Fruit fly (Drosophila melanogaster) whole organism, embryonic: ENCODE results near the gene Vlet.

Experiments
- Blimp-1 ChIP-seq: fragments of 200-800 bp; sonication (Bioruptor generic); optimal IDR thresholded peaks from 3 replicates; lab custom pipeline; 2018; ENCODE audit warnings: missing biosample characterization, missing genetic modification characterization, mild to moderate bottlenecking, moderate library complexity, missing genetic modification reagents
- CG10209 ChIP-seq: fragments of 200-800 bp; sonication (Bioruptor generic); optimal IDR thresholded peaks from 3 replicates; lab custom pipeline; 2017; ENCODE audit warnings: missing biosample characterization, mild to moderate bottlenecking, missing genetic modification characterization, missing genetic modification reagents
- CG10321 ChIP-seq: fragments of 200-800 bp; sonication (Bioruptor generic); IDR thresholded peaks from 2 replicates; pipeline ENCODE4 v1.3.6; 2022; ENCODE audit warnings: missing biosample characterization, missing genetic modification characterization
- CG11696 ChIP-seq: fragments of 200-800 bp; sonication (Bioruptor generic); IDR thresholded peaks from 2 replicates; pipeline ENCODE4 v1.3.6; 2022; ENCODE audit warnings: missing biosample characterization, missing genetic modification characterization
- CG13624 ChIP-seq: fragments of 200-800 bp; sonication (Bioruptor generic); optimal IDR thresholded peaks from 2 replicates; lab custom pipeline; 2016; ENCODE audit warnings: missing biosample characterization, missing genetic modification characterization
- CG13775 ChIP-seq: fragments of 200-800 bp; sonication (Bioruptor generic); optimal IDR thresholded peaks from 3 replicates; lab custom pipeline; 2017; ENCODE audit warnings: missing biosample characterization, mild to moderate bottlenecking, missing genetic modification characterization
- CG14965 ChIP-seq: fragments of 200-800 bp; sonication (Bioruptor generic); optimal IDR thresholded peaks from 2 replicates; lab custom pipeline; 2016; ENCODE audit warnings: missing biosample characterization, missing genetic modification characterization, borderline replicate concordance
- CG15011 ChIP-seq: fragments of 200-800 bp; sonication (Bioruptor generic); optimal IDR thresholded peaks from 3 replicates; lab custom pipeline; 2018; ENCODE audit warnings: missing biosample characterization, mild to moderate bottlenecking, missing genetic modification characterization
- CG16779 ChIP-seq: fragments of 200-800 bp; sonication (Bioruptor generic); IDR thresholded peaks from 2 replicates; pipeline ENCODE4 v1.3.6; 2022; ENCODE audit warnings: missing biosample characterization, missing genetic modification characterization
- CG17385 ChIP-seq: fragments of 200-800 bp; sonication (Bioruptor generic); optimal IDR thresholded peaks from 3 replicates; lab custom pipeline; 2018; ENCODE audit warnings: missing biosample characterization, mild to moderate bottlenecking, missing genetic modification characterization
- CG17802 ChIP-seq: fragments of 200-800 bp; sonication (Bioruptor generic); optimal IDR thresholded peaks from 2 replicates; lab custom pipeline; 2018; ENCODE audit warnings: missing biosample characterization, mild to moderate bottlenecking, missing genetic modification characterization, moderate library complexity
- CG18476 ChIP-seq: fragments of 200-800 bp; sonication (Bioruptor generic); optimal IDR thresholded peaks from 2 replicates; lab custom pipeline; 2016; ENCODE audit warnings: missing biosample characterization, mild to moderate bottlenecking, missing genetic modification characterization
- CG18599 ChIP-seq: fragments of 200-800 bp; sonication (Bioruptor generic); optimal IDR thresholded peaks from 3 replicates; lab custom pipeline; 2017; ENCODE audit warnings: missing biosample characterization, missing genetic modification characterization, mild to moderate bottlenecking, moderate library complexity, missing genetic modification reagents
- CG2712 ChIP-seq: fragments of 200-800 bp; optimal IDR thresholded peaks from 3 replicates; lab custom pipeline; 2019; ENCODE audit warnings: missing biosample characterization, mild to moderate bottlenecking, missing genetic modification characterization, moderate library complexity
- CG32767 ChIP-seq: fragments of 200-800 bp; sonication (Bioruptor generic); IDR thresholded peaks from 2 replicates; pipeline ENCODE4 v1.3.6; 2022; ENCODE audit warnings: missing biosample characterization, missing genetic modification characterization
- CG33557 ChIP-seq: fragments of 200-800 bp; sonication (Bioruptor generic); optimal IDR thresholded peaks from 2 replicates; lab custom pipeline; 2019; ENCODE audit warnings: missing biosample characterization, mild to moderate bottlenecking, missing genetic modification characterization, moderate library complexity
- CG5245 ChIP-seq: fragments of 200-800 bp; sonication (Bioruptor generic); optimal IDR thresholded peaks from 3 replicates; lab custom pipeline; 2016; ENCODE audit warnings: missing biosample characterization, missing genetic modification characterization
- CG6175 ChIP-seq: fragments of 200-800 bp; sonication (Bioruptor generic); IDR thresholded peaks from 3 replicates; pipeline ENCODE4 v1.3.6; 2022; ENCODE audit warnings: missing biosample characterization, missing genetic modification characterization
- CG6813 ChIP-seq: fragments of 200-800 bp; sonication (Bioruptor generic); optimal IDR thresholded peaks from 2 replicates; lab custom pipeline; 2017; ENCODE audit warnings: missing biosample characterization, missing genetic modification characterization, mild to moderate bottlenecking, moderate library complexity, missing genetic modification reagents
- CG7357 ChIP-seq: fragments of 200-800 bp; sonication (Bioruptor generic); IDR thresholded peaks from 3 replicates; pipeline ENCODE4 v1.3.6; 2022; ENCODE audit warnings: missing biosample characterization, missing genetic modification characterization
- CG8765 ChIP-seq: fragments of 200-800 bp; sonication (Bioruptor generic); IDR thresholded peaks from 2 replicates; pipeline ENCODE4 v1.3.6; 2022; ENCODE audit warnings: missing biosample characterization, missing genetic modification characterization
- Camta ChIP-seq: fragments of 200-800 bp; sonication (Bioruptor generic); optimal IDR thresholded peaks from 2 replicates; lab custom pipeline; 2016; ENCODE audit warnings: missing biosample characterization, missing genetic modification characterization
- Dek ChIP-seq: fragments of 200-800 bp; sonication (Bioruptor generic); optimal IDR thresholded peaks from 3 replicates; lab custom pipeline; 2019; ENCODE audit warnings: missing biosample characterization, mild to moderate bottlenecking, missing genetic modification characterization, moderate library complexity
- Hr78 ChIP-seq, 2 experiments: fragments of 200-800 bp in 1 of 2; fragments of >200 bp in 1 of 2; sonication (Bioruptor generic) in 1 of 2; optimal IDR thresholded peaks; 2 replicates each; lab custom pipeline; 2017 to 2019; ENCODE audit warnings: missing biosample characterization in 2 of 2, missing genetic modification characterization in 2 of 2, mild to moderate bottlenecking in 1 of 2, moderate library complexity in 1 of 2
- Jarid2 ChIP-seq: fragments of 200-800 bp; sonication (Bioruptor generic); optimal IDR thresholded peaks from 3 replicates; lab custom pipeline; 2017; ENCODE audit warnings: mild to moderate bottlenecking, missing biosample characterization, missing genetic modification reagents, missing genetic modification characterization
- Lim3 ChIP-seq: fragments of 200-800 bp; sonication (Bioruptor generic); IDR thresholded peaks from 2 replicates; pipeline ENCODE4 v1.3.6; 2022; ENCODE audit warnings: missing biosample characterization, missing genetic modification characterization
- NC2α ChIP-seq: fragments of 200-800 bp; sonication (Bioruptor generic); optimal IDR thresholded peaks from 2 replicates; lab custom pipeline; 2016; ENCODE audit warnings: missing biosample characterization, missing genetic modification characterization
- NC2β ChIP-seq: fragments of 200-800 bp; sonication (Bioruptor generic); optimal IDR thresholded peaks from 2 replicates; lab custom pipeline; 2016; ENCODE audit warnings: missing biosample characterization, missing genetic modification characterization
- NK7.1 ChIP-seq: fragments of 200-800 bp; sonication (Bioruptor generic); optimal IDR thresholded peaks from 3 replicates; lab custom pipeline; 2016; ENCODE audit warnings: missing biosample characterization, missing genetic modification characterization
- Nf-YB ChIP-seq: fragments of 200-800 bp; sonication (Bioruptor generic); optimal IDR thresholded peaks from 3 replicates; lab custom pipeline; 2019; ENCODE audit warnings: missing biosample characterization, mild to moderate bottlenecking, missing genetic modification characterization, moderate library complexity
- al ChIP-seq: fragments of 200-800 bp; sonication (Bioruptor generic); IDR thresholded peaks from 2 replicates; pipeline ENCODE4 v1.3.6; 2022; ENCODE audit warnings: missing biosample characterization, missing genetic modification characterization
- bbx ChIP-seq: fragments of 200-800 bp; sonication (Bioruptor generic); IDR thresholded peaks from 2 replicates; pipeline ENCODE4 v1.3.6; 2022; ENCODE audit warnings: missing biosample characterization, missing genetic modification characterization; ENCODE audit not compliant: partially characterized antibody
- cad ChIP-seq: fragments of >200 bp; optimal IDR thresholded peaks from 2 replicates; lab custom pipeline; 2017; ENCODE audit warnings: missing biosample characterization, missing genetic modification characterization
- cg ChIP-seq: fragments of 200-800 bp; sonication (Bioruptor generic); optimal IDR thresholded peaks from 3 replicates; lab custom pipeline; 2019; ENCODE audit warnings: missing biosample characterization, mild to moderate bottlenecking, missing genetic modification characterization, moderate library complexity
- da ChIP-seq: fragments of 200-800 bp; sonication (Bioruptor generic); optimal IDR thresholded peaks from 2 replicates; lab custom pipeline; 2016; ENCODE audit warnings: missing biosample characterization, missing genetic modification characterization
- gfzf ChIP-seq: fragments of 200-800 bp; sonication (Bioruptor generic); optimal IDR thresholded peaks from 2 replicates; lab custom pipeline; 2016; ENCODE audit warnings: missing biosample characterization, mild to moderate bottlenecking, missing genetic modification characterization, moderate library complexity
- mld ChIP-seq: fragments of 200-800 bp; sonication (Bioruptor generic); IDR thresholded peaks from 3 replicates; pipeline ENCODE4 v1.3.6; 2022; ENCODE audit warnings: missing biosample characterization, missing genetic modification characterization; ENCODE audit not compliant: partially characterized antibody
- nerfin-1 ChIP-seq: fragments of 200-800 bp; sonication (Bioruptor generic); optimal IDR thresholded peaks from 3 replicates; lab custom pipeline; 2019; ENCODE audit warnings: missing biosample characterization, mild to moderate bottlenecking, missing genetic modification characterization, moderate library complexity
- nom ChIP-seq: fragments of 200-800 bp; sonication (Bioruptor generic); optimal IDR thresholded peaks from 2 replicates; lab custom pipeline; 2017; ENCODE audit warnings: missing biosample characterization, missing genetic modification characterization, mild to moderate bottlenecking, moderate library complexity, missing genetic modification reagents
- onecut ChIP-seq: fragments of 200-800 bp; sonication (Bioruptor generic); IDR thresholded peaks from 2 replicates; pipeline ENCODE4 v1.3.6; 2022; ENCODE audit warnings: missing biosample characterization, missing genetic modification characterization
- p53 ChIP-seq: fragments of 200-800 bp; sonication (Bioruptor generic); optimal IDR thresholded peaks from 2 replicates; lab custom pipeline; 2016; ENCODE audit warnings: missing biosample characterization, missing genetic modification characterization
- peb ChIP-seq: fragments of 200-800 bp; sonication (Bioruptor generic); IDR thresholded peaks from 2 replicates; pipeline ENCODE4 v1.3.6; 2022; ENCODE audit warnings: missing biosample characterization, missing genetic modification characterization
- phol ChIP-seq: fragments of 200-800 bp; sonication (Bioruptor generic); optimal IDR thresholded peaks from 3 replicates; lab custom pipeline; 2018; ENCODE audit warnings: missing biosample characterization, mild to moderate bottlenecking, missing genetic modification characterization, moderate library complexity
- pita ChIP-seq: fragments of 200-800 bp; sonication (Bioruptor generic); optimal IDR thresholded peaks from 2 replicates; lab custom pipeline; 2017; ENCODE audit warnings: missing biosample characterization, mild to moderate bottlenecking, missing genetic modification characterization
- pros ChIP-seq: fragments of 200-800 bp; sonication (Bioruptor generic); optimal IDR thresholded peaks from 3 replicates; lab custom pipeline; 2019; ENCODE audit warnings: missing biosample characterization, mild to moderate bottlenecking, missing genetic modification characterization, moderate library complexity
- sr ChIP-seq: fragments of 200-800 bp; sonication (Bioruptor generic); IDR thresholded peaks from 3 replicates; pipeline ENCODE4 v1.3.6; 2022; ENCODE audit warnings: missing biosample characterization, missing genetic modification characterization
- trh ChIP-seq: fragments of 200-800 bp; sonication (Bioruptor generic); optimal IDR thresholded peaks from 2 replicates; lab custom pipeline; 2016; ENCODE audit warnings: missing biosample characterization, missing genetic modification characterization
- vvl ChIP-seq: fragments of 200-800 bp; sonication (Bioruptor generic); IDR thresholded peaks from 2 replicates; pipeline ENCODE4 v1.3.6; 2022; ENCODE audit warnings: missing biosample characterization, missing genetic modification characterization
- wdn ChIP-seq: fragments of 200-800 bp; sonication (Bioruptor generic); IDR thresholded peaks from 2 replicates; pipeline ENCODE4 v1.3.6; 2022; ENCODE audit warnings: missing biosample characterization, missing genetic modification characterization
- wor ChIP-seq: fragments of 200-800 bp; sonication (Bioruptor generic); IDR thresholded peaks from 2 replicates; pipeline ENCODE4 v1.3.6; 2022; ENCODE audit warnings: missing biosample characterization, missing genetic modification characterization
- zfh2 ChIP-seq: fragments of 200-800 bp; sonication (Bioruptor generic); optimal IDR thresholded peaks from 2 replicates; lab custom pipeline; 2016; ENCODE audit warnings: missing biosample characterization, missing genetic modification characterization

The Vlet gene

dm6 chrX:11659080-11659479 lies 19.3 kb downstream of the Vlet start (continued):
- peak; percentile 52; the same call in 1 of the 2 replicates for TF ChIP-seq peb (GFP tag; lab: Robert Waterston, UW)
- TF ChIP-seq zfh2 (GFP tag; lab: Kevin White, UChicago), result no peak
- no peak for TF ChIP-seq CG16779 (GFP tag; lab: Robert Waterston, UW)
- no peak for TF ChIP-seq cg (GFP tag; lab: Kevin White, UChicago)
- peak; percentile 62 for TF ChIP-seq Blimp-1
- TF ChIP-seq CG18476 (GFP tag; lab: Kevin White, UChicago), result no peak
- peak; percentile 45; the same call in 1 of the 3 replicates for TF ChIP-seq CG7357 (GFP tag; lab: Robert Waterston, UW)
- no peak for TF ChIP-seq wdn (GFP tag; lab: Robert Waterston, UW)
- TF ChIP-seq cad (GFP tag; lab: Kevin White, UChicago), result no peak
- no peak for TF ChIP-seq CG6175 (GFP tag; lab: Robert Waterston, UW)
- peak; percentile 53 for TF ChIP-seq nerfin-1 (tag; lab: Kevin White, UChicago)
- TF ChIP-seq pita (GFP tag; lab: Kevin White, UChicago), result no peak
- no peak for TF ChIP-seq trh (GFP tag; lab: Kevin White, UChicago)
- TF ChIP-seq NC2β, result no peak
- TF ChIP-seq CG2712 (tag; lab: Kevin White, UChicago), result peak; percentile 60
- no peak for TF ChIP-seq CG14965 (GFP tag; lab: Kevin White, UChicago)
- peak in 1 of 2 experiments; percentile 42 for TF ChIP-seq Hr78 (GFP tag; optimal IDR thresholded peaks at IDR 0.05; lab: Kevin White, UChicago)
- no peak for TF ChIP-seq gfzf (GFP tag; lab: Kevin White, UChicago)
- TF ChIP-seq Dek (tag; lab: Kevin White, UChicago), result no peak
- no peak for TF ChIP-seq pros (GFP tag; lab: Kevin White, UChicago)
- TF ChIP-seq Lim3, result no peak
- TF ChIP-seq Jarid2 (GFP tag; lab: Kevin White, UChicago), result peak; percentile 2
- TF ChIP-seq CG6813 (GFP tag; lab: Kevin White, UChicago), result no peak
- no peak for TF ChIP-seq Camta
- TF ChIP-seq al (GFP tag; lab: Robert Waterston, UW), result no peak
- TF ChIP-seq NK7.1, result no peak
- TF ChIP-seq vvl (GFP tag; lab: Robert Waterston, UW), result peak; percentile 23; the same call in 1 of the 2 replicates
- no peak for TF ChIP-seq p53 (GFP tag; lab: Kevin White, UChicago)
- TF ChIP-seq CG18599 (GFP tag; lab: Kevin White, UChicago), result peak; percentile 28
- no peak for TF ChIP-seq sr (GFP tag; lab: Robert Waterston, UW)
- TF ChIP-seq CG13775, result no peak
- TF ChIP-seq CG10321 (GFP tag; lab: Robert Waterston, UW), result no peak
- no peak for TF ChIP-seq CG15011
- no peak for TF ChIP-seq mld
- no peak for TF ChIP-seq bbx
- no peak for TF ChIP-seq da (GFP tag; lab: Kevin White, UChicago)
- no peak for TF ChIP-seq CG13624 (GFP tag; lab: Kevin White, UChicago)
- TF ChIP-seq NC2α, result no peak
- TF ChIP-seq phol (tag; lab: Kevin White, UChicago), result peak; percentile 76
- no peak for TF ChIP-seq Nf-YB (GFP tag; lab: Kevin White, UChicago)
- TF ChIP-seq CG10209 (GFP tag; lab: Kevin White, UChicago), result peak; percentile 26
- peak; percentile 39 for TF ChIP-seq CG17385 (GFP tag; lab: Kevin White, UChicago)
- no peak for TF ChIP-seq CG17802 (tag; lab: Kevin White, UChicago)
- no peak for TF ChIP-seq CG5245 (GFP tag; lab: Kevin White, UChicago)
- peak; percentile 35; the same call in 1 of the 2 replicates for TF ChIP-seq CG32767
- TF ChIP-seq CG8765, result no peak
- TF ChIP-seq CG11696 (GFP tag; lab: Robert Waterston, UW), result no peak
- no peak for TF ChIP-seq CG33557 (GFP tag; lab: Kevin White, UChicago)
- no peak for TF ChIP-seq onecut (GFP tag; lab: Robert Waterston, UW)
- TF ChIP-seq nom (GFP tag; lab: Kevin White, UChicago), result peak; percentile 86
- TF ChIP-seq wor, result peak; percentile 26; the same call in 1 of the 2 replicates
